Fruit fly (Drosophila melanogaster) whole organism, embryonic: Measurements from ENCODE around the gene CG7650.

Experiments used
- Abd-B ChIP-seq: fragments of 200-800 bp; sonication (Bioruptor generic); optimal IDR thresholded peaks from 2 replicates; lab custom pipeline; 2018; ENCODE audit warnings: missing biosample characterization, mild to moderate bottlenecking, missing genetic modification characterization, moderate library complexity
- CG1024 ChIP-seq: fragments of 200-800 bp; sonication (Bioruptor generic); IDR thresholded peaks from 2 replicates; pipeline ENCODE4 v1.3.6; 2022; ENCODE audit warnings: missing biosample characterization, missing genetic modification characterization
- CG12942 ChIP-seq: fragments of 200-800 bp; sonication (Bioruptor generic); optimal IDR thresholded peaks from 3 replicates; lab custom pipeline; 2016; ENCODE audit warnings: missing biosample characterization, missing genetic modification characterization
- CG13296 ChIP-seq: fragments of 200-800 bp; sonication (Bioruptor generic); optimal IDR thresholded peaks from 3 replicates; lab custom pipeline; 2018; ENCODE audit warnings: missing biosample characterization, mild to moderate bottlenecking, missing genetic modification characterization
- CG13424 ChIP-seq: fragments of 200-800 bp; sonication (Bioruptor generic); optimal IDR thresholded peaks from 2 replicates; lab custom pipeline; 2019; ENCODE audit warnings: missing biosample characterization, mild to moderate bottlenecking, missing genetic modification characterization, moderate library complexity
- CG14441 ChIP-seq: fragments of 200-800 bp; sonication (Bioruptor generic); IDR thresholded peaks from 2 replicates; pipeline ENCODE4 v1.3.6; 2022; ENCODE audit warnings: missing biosample characterization, missing genetic modification characterization
- CG15696 ChIP-seq: fragments of 200-800 bp; sonication (Bioruptor generic); optimal IDR thresholded peaks from 2 replicates; lab custom pipeline; 2019; ENCODE audit warnings: missing biosample characterization, mild to moderate bottlenecking, missing genetic modification characterization, moderate library complexity
- CG16779 ChIP-seq: fragments of 200-800 bp; sonication (Bioruptor generic); IDR thresholded peaks from 2 replicates; pipeline ENCODE4 v1.3.6; 2022; ENCODE audit warnings: missing biosample characterization, missing genetic modification characterization
- CG17612 ChIP-seq: fragments of 200-800 bp; sonication (Bioruptor generic); IDR thresholded peaks from 2 replicates; pipeline ENCODE4 v1.3.6; 2022; ENCODE audit warnings: missing biosample characterization, missing genetic modification characterization
- CG17802 ChIP-seq: fragments of 200-800 bp; sonication (Bioruptor generic); optimal IDR thresholded peaks from 2 replicates; lab custom pipeline; 2018; ENCODE audit warnings: missing biosample characterization, mild to moderate bottlenecking, missing genetic modification characterization, moderate library complexity
- CG1792 ChIP-seq: fragments of 200-800 bp; sonication (Bioruptor generic); optimal IDR thresholded peaks from 2 replicates; lab custom pipeline; 2016; ENCODE audit warnings: missing biosample characterization, missing genetic modification characterization
- CG33213 ChIP-seq: fragments of 200-800 bp; sonication (Bioruptor generic); optimal IDR thresholded peaks from 3 replicates; lab custom pipeline; 2016; ENCODE audit warnings: missing biosample characterization, missing genetic modification characterization
- CG3847 ChIP-seq: fragments of 200-800 bp; sonication (Bioruptor generic); IDR thresholded peaks from 2 replicates; pipeline ENCODE4 v1.3.6; 2022; ENCODE audit warnings: missing biosample characterization, missing genetic modification characterization
- CG4360 ChIP-seq: fragments of 200-800 bp; sonication (Bioruptor generic); IDR thresholded peaks from 2 replicates; pipeline ENCODE4 v1.3.6; 2022; ENCODE audit warnings: missing biosample characterization, missing genetic modification characterization
- CG5180 ChIP-seq: fragments of 200-800 bp; sonication (Bioruptor generic); optimal IDR thresholded peaks from 3 replicates; lab custom pipeline; 2017; ENCODE audit warnings: missing biosample characterization, missing genetic modification characterization, mild to moderate bottlenecking, moderate library complexity, missing genetic modification reagents
- CG5953 ChIP-seq: fragments of 200-800 bp; sonication (Bioruptor generic); IDR thresholded peaks from 2 replicates; pipeline ENCODE4 v1.3.6; 2022; ENCODE audit warnings: missing biosample characterization, missing genetic modification characterization
- CG6683 ChIP-seq: fragments of 200-800 bp; sonication (Bioruptor generic); optimal IDR thresholded peaks from 2 replicates; lab custom pipeline; 2017; ENCODE audit warnings: missing biosample characterization, mild to moderate bottlenecking, missing genetic modification characterization, missing genetic modification reagents
- CG7271 ChIP-seq: fragments of 200-800 bp; sonication (Bioruptor generic); optimal IDR thresholded peaks from 2 replicates; lab custom pipeline; 2018; ENCODE audit warnings: missing biosample characterization, mild to moderate bottlenecking, missing genetic modification characterization, moderate library complexity
- CG7745 ChIP-seq: fragments of 200-800 bp; sonication (Bioruptor generic); optimal IDR thresholded peaks from 2 replicates; lab custom pipeline; 2018; ENCODE audit warnings: missing biosample characterization, mild to moderate bottlenecking, missing genetic modification characterization, moderate library complexity
- CG9609 ChIP-seq: fragments of 200-800 bp; sonication (Bioruptor generic); optimal IDR thresholded peaks from 3 replicates; lab custom pipeline; 2016; ENCODE audit warnings: missing biosample characterization, missing genetic modification characterization
- CG9797 ChIP-seq: fragments of 200-800 bp; sonication (Bioruptor generic); optimal IDR thresholded peaks from 3 replicates; lab custom pipeline; 2018; ENCODE audit warnings: missing biosample characterization, mild to moderate bottlenecking, missing genetic modification characterization
- Camta ChIP-seq: fragments of 200-800 bp; sonication (Bioruptor generic); optimal IDR thresholded peaks from 2 replicates; lab custom pipeline; 2016; ENCODE audit warnings: missing biosample characterization, missing genetic modification characterization
- Dll ChIP-seq: fragments of 200-800 bp; sonication (Bioruptor generic); IDR thresholded peaks from 4 replicates; pipeline ENCODE4 v1.3.6; 2022; ENCODE audit warnings: missing biosample characterization, missing genetic modification characterization; ENCODE audit not compliant: partially characterized antibody
- Eip74EF ChIP-seq, 2 experiments: fragments of 200-800 bp in 1 of 2; fragments of >200 bp in 1 of 2; sonication (Bioruptor generic) in 1 of 2; optimal IDR thresholded peaks; 2 replicates each; lab custom pipeline; 2017 to 2019; ENCODE audit warnings: missing biosample characterization in 2 of 2, missing genetic modification characterization in 2 of 2, mild to moderate bottlenecking in 1 of 2, moderate library complexity in 1 of 2
- Ets97D ChIP-seq: fragments of 200-800 bp; sonication (Bioruptor generic); optimal IDR thresholded peaks from 3 replicates; lab custom pipeline; 2016; ENCODE audit warnings: missing biosample characterization, missing genetic modification characterization
- HHEX ChIP-seq: fragments of 200-800 bp; sonication (Bioruptor generic); optimal IDR thresholded peaks from 3 replicates; lab custom pipeline; 2017; ENCODE audit warnings: missing biosample characterization, mild to moderate bottlenecking, missing genetic modification characterization, missing genetic modification reagents
- Opbp ChIP-seq: fragments of 200-800 bp; sonication (Bioruptor generic); IDR thresholded peaks from 3 replicates; pipeline ENCODE4 v1.3.6; 2022; ENCODE audit warnings: missing biosample characterization, missing genetic modification characterization; ENCODE audit not compliant: partially characterized antibody
- Ravus ChIP-seq: fragments of 200-800 bp; sonication (Bioruptor generic); IDR thresholded peaks from 2 replicates; pipeline ENCODE4 v1.3.6; 2022; ENCODE audit warnings: missing biosample characterization, missing genetic modification characterization
- Six4 ChIP-seq: fragments of 200-800 bp; sonication (Bioruptor generic); optimal IDR thresholded peaks from 2 replicates; lab custom pipeline; 2016; ENCODE audit warnings: missing biosample characterization, missing genetic modification characterization
- TFAM ChIP-seq: fragments of 200-800 bp; sonication (Bioruptor generic); optimal IDR thresholded peaks from 2 replicates; lab custom pipeline; 2017; ENCODE audit warnings: missing biosample characterization, missing genetic modification characterization, inconsistent platforms
- ato ChIP-seq: fragments of 200-800 bp; sonication (Bioruptor generic); IDR thresholded peaks from 2 replicates; pipeline ENCODE4 v1.3.6; 2022; ENCODE audit warnings: missing biosample characterization, missing genetic modification characterization; ENCODE audit not compliant: partially characterized antibody
- cato ChIP-seq: fragments of 200-800 bp; sonication (Bioruptor generic); optimal IDR thresholded peaks from 2 replicates; lab custom pipeline; 2016; ENCODE audit warnings: missing biosample characterization, missing genetic modification characterization, borderline replicate concordance
- cg ChIP-seq: fragments of 200-800 bp; sonication (Bioruptor generic); optimal IDR thresholded peaks from 3 replicates; lab custom pipeline; 2019; ENCODE audit warnings: missing biosample characterization, mild to moderate bottlenecking, missing genetic modification characterization, moderate library complexity
- chn ChIP-seq: fragments of 200-800 bp; sonication (Bioruptor generic); optimal IDR thresholded peaks from 2 replicates; lab custom pipeline; 2016; ENCODE audit warnings: missing biosample characterization, missing genetic modification characterization
- dimm ChIP-seq: fragments of 200-800 bp; sonication (Bioruptor generic); IDR thresholded peaks from 2 replicates; pipeline ENCODE4 v1.3.6; 2022; ENCODE audit warnings: missing biosample characterization, missing genetic modification characterization
- disco-r ChIP-seq: fragments of 200-800 bp; sonication (Bioruptor generic); optimal IDR thresholded peaks from 2 replicates; lab custom pipeline; 2016; ENCODE audit warnings: missing biosample characterization, missing genetic modification characterization
- ems ChIP-seq: fragments of 200-800 bp; sonication (Bioruptor generic); optimal IDR thresholded peaks from 3 replicates; lab custom pipeline; 2016; ENCODE audit warnings: missing biosample characterization, missing genetic modification characterization
- insv ChIP-seq, 2 experiments: fragments of 200-800 bp; sonication (Bioruptor generic); optimal IDR thresholded peaks; 3 replicates each; lab custom pipeline; 2016 to 2018; ENCODE audit warnings: missing biosample characterization in 2 of 2, missing genetic modification characterization in 2 of 2
- kay ChIP-seq: fragments of 200-800 bp; sonication (Bioruptor generic); optimal IDR thresholded peaks from 2 replicates; lab custom pipeline; 2016; ENCODE audit warnings: missing biosample characterization, missing genetic modification characterization
- lbe ChIP-seq: fragments of 200-800 bp; sonication (Bioruptor generic); optimal IDR thresholded peaks from 2 replicates; lab custom pipeline; 2016; ENCODE audit warnings: missing biosample characterization, mild to moderate bottlenecking, missing genetic modification characterization
- lmd ChIP-seq: fragments of 200-800 bp; sonication (Bioruptor generic); IDR thresholded peaks from 2 replicates; pipeline ENCODE4 v1.3.6; 2022; ENCODE audit warnings: missing biosample characterization, missing genetic modification characterization
- otp ChIP-seq: fragments of 200-800 bp; sonication (Bioruptor generic); IDR thresholded peaks from 3 replicates; pipeline ENCODE4, ENCODE4 v1.3.6; 2022; ENCODE audit warnings: missing biosample characterization, missing genetic modification characterization
- peb ChIP-seq: fragments of 200-800 bp; sonication (Bioruptor generic); IDR thresholded peaks from 2 replicates; pipeline ENCODE4 v1.3.6; 2022; ENCODE audit warnings: missing biosample characterization, missing genetic modification characterization
- prd ChIP-seq, 3 experiments: fragments of >200 bp in 2 of 3; fragments of 200-800 bp in 1 of 3; sonication (Bioruptor generic) in 1 of 3; optimal IDR thresholded peaks in 2 of 3; IDR thresholded peaks in 1 of 3; 2 replicates in 2 of 3; 3 replicates in 1 of 3; pipeline versions ENCODE4 v1.3.6 to Lab custom; 2017 to 2022; ENCODE audit warnings: missing biosample characterization in 1 of 3, missing genetic modification characterization in 1 of 3
- ranshi ChIP-seq: fragments of 200-800 bp; sonication (Bioruptor generic); IDR thresholded peaks from 2 replicates; pipeline ENCODE4 v1.3.6; 2022; ENCODE audit warnings: missing biosample characterization, missing genetic modification characterization
- sens-2 ChIP-seq: fragments of 200-800 bp; sonication (Bioruptor generic); IDR thresholded peaks from 2 replicates; pipeline ENCODE4 v1.3.6; 2022; ENCODE audit warnings: missing biosample characterization, missing genetic modification characterization
- so ChIP-seq: fragments of 200-800 bp; sonication (Bioruptor generic); IDR thresholded peaks from 3 replicates; pipeline ENCODE4 v1.3.6; 2022; ENCODE audit warnings: missing biosample characterization, missing genetic modification characterization
- sob ChIP-seq: fragments of 200-800 bp; sonication (Bioruptor generic); IDR thresholded peaks from 2 replicates; pipeline ENCODE4 v1.3.6; 2022; ENCODE audit warnings: missing biosample characterization, missing genetic modification characterization
- stwl ChIP-seq: fragments of 200-800 bp; sonication (Bioruptor generic); optimal IDR thresholded peaks from 3 replicates; lab custom pipeline; 2018; ENCODE audit warnings: missing biosample characterization, mild to moderate bottlenecking, missing genetic modification characterization, moderate library complexity
- tio ChIP-seq: fragments of 200-800 bp; sonication (Bioruptor generic); optimal IDR thresholded peaks from 2 replicates; lab custom pipeline; 2017; ENCODE audit warnings: missing biosample characterization, missing genetic modification characterization, inconsistent platforms

CG7650 gene

DNA sequence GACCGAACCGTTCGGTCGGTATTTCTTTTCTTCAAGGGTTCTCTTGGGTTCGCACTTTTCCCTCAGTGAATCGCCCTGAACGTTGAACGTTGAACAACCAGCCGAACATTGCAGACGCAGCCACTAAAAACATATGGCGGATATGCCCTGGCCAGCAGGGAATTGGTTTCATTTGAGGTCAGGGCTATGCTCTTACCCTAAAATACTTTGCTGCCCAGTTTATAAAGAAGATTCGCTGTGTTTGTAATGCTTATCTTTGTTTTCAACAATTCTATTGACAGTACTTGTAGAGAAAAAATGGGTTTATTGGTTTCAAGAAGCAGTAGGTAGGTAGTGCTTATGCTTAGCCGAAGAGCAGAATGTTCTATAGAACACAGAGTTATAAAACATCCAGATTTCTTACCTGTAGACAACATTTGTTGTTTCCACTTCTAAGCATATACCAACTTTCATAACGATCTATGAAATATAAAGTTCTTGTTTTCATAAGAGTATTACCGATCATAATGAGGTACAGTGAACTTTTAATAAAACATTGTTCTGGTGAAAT lies 14.9 kb downstream of the CG7650 start (continued):
- TF ChIP-seq prd (optimal IDR thresholded peaks at IDR 0.05; lab: Kevin White, UChicago) (no peak), prd (GFP tag; IDR thresholded peaks at IDR 0.05; lab: Robert Waterston, UW) (0 out of 3 replicates have a peak, but pooled peaks have one; percentile 26), sens-2 (GFP tag; lab: Robert Waterston, UW) (no peak), Six4 (GFP tag; lab: Kevin White, UChicago) (no peak), CG13296 (no peak), disco-r (no peak), CG12942 (no peak), Ets97D (no peak), Opbp (GFP tag; lab: Robert Waterston, UW) (no peak), so (GFP tag; lab: Robert Waterston, UW) (0 out of 3 replicates have a peak, but pooled peaks have one; percentile 26), cg (GFP tag; lab: Kevin White, UChicago) (no peak), lbe (GFP tag; lab: Kevin White, UChicago) (no peak), HHEX (GFP tag; lab: Kevin White, UChicago) (no peak), CG17802 (tag; lab: Kevin White, UChicago) (no peak), sob (GFP tag; lab: Robert Waterston, UW) (no peak), chn (no peak), CG3847 (GFP tag; lab: Robert Waterston, UW) (no peak), CG1792 (no peak), CG15696 (tag; lab: Kevin White, UChicago) (no peak), lmd (GFP tag; lab: Robert Waterston, UW) (peak; percentile 24), dimm (GFP tag; lab: Robert Waterston, UW) (no peak), TFAM (GFP tag; lab: Kevin White, UChicago) (no peak), CG14441 (GFP tag; lab: Robert Waterston, UW) (0 out of 2 replicates have a peak, but pooled peaks have one; percentile 37), CG33213 (GFP tag; lab: Kevin White, UChicago) (no peak), CG7271 (tag; lab: Kevin White, UChicago) (no peak), tio (no peak), CG1024 (no peak), CG9609 (GFP tag; lab: Kevin White, UChicago) (no peak), Eip74EF (GFP tag; optimal IDR thresholded peaks at IDR 0.05; lab: Kevin White, UChicago) (no peak), Ravus (GFP tag; lab: Robert Waterston, UW) (no peak), ranshi (peak; percentile 44; the same call in 1 of the 2 replicates), insv (GFP tag; optimal IDR thresholded peaks at IDR 0.05; lab: Kevin White, UChicago) (no peak), CG9797 (GFP tag; lab: Kevin White, UChicago) (no peak), peb (GFP tag; lab: Robert Waterston, UW) (no peak), kay (GFP tag; lab: Kevin White, UChicago) (peak; percentile 8), CG17612 (GFP tag; lab: Robert Waterston, UW) (no peak), ems (GFP tag; lab: Kevin White, UChicago) (no peak), CG5953 (no peak), Dll (GFP tag; lab: Robert Waterston, UW) (no peak), otp (GFP tag; lab: Robert Waterston, UW) (no peak), cato (GFP tag; lab: Kevin White, UChicago) (no peak), Camta (GFP tag; lab: Kevin White, UChicago) (no peak), CG4360 (GFP tag; lab: Robert Waterston, UW) (no peak), CG5180 (GFP tag; lab: Kevin White, UChicago) (no peak), CG16779 (no peak), Abd-B (no peak), CG6683 (GFP tag; lab: Kevin White, UChicago) (no peak), CG7745 (tag; lab: Kevin White, UChicago) (no peak), ato (GFP tag; lab: Robert Waterston, UW) (no peak), stwl (tag; lab: Kevin White, UChicago) (no peak), CG13424 (no peak)
